Worm (Caenorhabditis elegans): ENCODE data around the gene aptf-2.

DNA sequence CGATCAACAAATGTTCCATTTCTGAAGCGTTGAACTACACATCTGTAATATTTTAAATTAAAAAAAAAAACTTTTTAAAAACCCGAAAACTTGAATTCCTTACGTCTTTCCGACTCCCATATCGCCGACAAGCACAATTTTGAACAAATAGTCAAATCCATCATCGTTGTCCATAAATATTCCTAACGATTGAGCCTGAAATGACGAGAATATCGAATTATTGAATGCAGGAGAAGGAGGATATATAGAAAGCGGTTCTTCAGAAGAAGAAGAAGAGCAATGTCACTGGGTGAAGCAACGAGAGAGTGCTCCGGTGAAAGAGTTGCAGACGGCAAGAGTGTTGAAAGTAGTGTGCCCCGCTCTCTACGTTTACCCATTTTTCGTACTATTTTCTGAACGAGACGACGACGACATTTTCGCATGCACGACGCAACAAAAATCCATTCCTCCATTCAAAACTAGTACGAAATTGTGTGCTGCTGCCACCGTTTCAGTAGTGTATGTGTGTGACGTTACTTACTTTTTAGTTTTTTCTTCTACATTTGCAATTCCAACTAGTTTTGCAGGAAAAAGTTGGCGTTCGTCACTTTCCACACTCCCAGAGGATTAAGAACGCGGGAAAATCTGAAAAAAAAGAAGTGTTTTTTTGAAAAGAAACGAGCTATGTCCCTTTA is 32.0 kb downstream of the aptf-2 start, which contains the start of gene rab-19:
- TF ChIP-seq mdl-1 (tag; optimal IDR thresholded peaks at IDR 0.05) = no peak
- no peak for TF ChIP-seq skn-1 (tag; optimal IDR thresholded peaks at IDR 0.05)
- TF ChIP-seq mbf-1 (tag; optimal IDR thresholded peaks at IDR 0.05) = no peak
- no peak for TF ChIP-seq F13H6.1 (tag; optimal IDR thresholded peaks at IDR 0.05)
- no peak for TF ChIP-seq zag-1 (tag; optimal IDR thresholded peaks at IDR 0.05)
